Worm (Caenorhabditis elegans) whole organism, L2 larva: ENCODE results near the gene K07E3.2.

Experiments
- ama-1 ChIP-seq: fragments of 150-350 bp; optimal IDR thresholded peaks from 2 replicates; lab custom pipeline; 2018; ENCODE audit warnings: inconsistent platforms
- unc-62 ChIP-seq: fragments of 150-350 bp; optimal IDR thresholded peaks from 2 replicates; lab custom pipeline; 2014; ENCODE audit warnings: missing biosample characterization, missing genetic modification reagents, missing genetic modification characterization

- TF ChIP-seq unc-62 (GFP tag; lab: Kevin White, UChicago) (no peak), ama-1 (no peak)
Measured at ce11 chrX:8147398-8147797, 43.3 kb downstream of the K07E3.2 start, which contains the start of gene C02B8.1.
